Worm (Caenorhabditis elegans): ENCODE data around the gene srx-34.

DNA sequence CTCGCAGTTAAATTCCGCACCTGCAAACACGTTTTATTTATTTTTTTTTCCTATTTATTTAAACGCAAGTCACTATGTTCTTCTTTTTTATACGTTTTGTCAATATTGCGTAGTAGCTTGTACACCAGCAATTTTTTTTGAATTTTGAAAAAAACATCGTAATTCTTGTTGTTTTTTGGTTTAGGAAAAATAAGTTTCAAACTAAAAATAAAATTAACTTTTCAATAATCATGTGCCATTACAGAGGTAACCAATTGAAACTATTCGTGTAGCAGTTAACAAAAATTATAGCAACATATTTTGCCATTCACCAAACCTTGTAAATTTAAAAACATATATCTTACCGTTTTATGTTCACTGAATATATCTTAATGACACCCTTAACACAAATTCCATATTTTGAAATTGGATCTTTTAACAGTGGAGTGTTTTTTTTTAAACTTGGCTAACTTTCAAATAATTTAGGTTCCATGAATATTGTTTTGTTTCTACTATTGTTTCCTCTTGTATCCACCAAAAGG lies 3.2 kb upstream of the srx-34 start, which contains the start of gene lmd-5:
- TF ChIP-seq ceh-36 (tag; optimal IDR thresholded peaks at IDR 0.05) (no peak), ama-1 (optimal IDR thresholded peaks at IDR 0.05) (no peak), tbx-37 (GFP tag; conservative IDR thresholded peaks at IDR 0.05) (no peak)

All from whole organism, early embryonic.